Worm (Caenorhabditis elegans): Measurements from ENCODE around the gene aat-6.
"Not testable (repeated sequence)": the region's sequence is repeated elsewhere in the genome, so short reads cannot be mapped to it uniquely, and the experiment has no call there.

Gene aat-6

DNA sequence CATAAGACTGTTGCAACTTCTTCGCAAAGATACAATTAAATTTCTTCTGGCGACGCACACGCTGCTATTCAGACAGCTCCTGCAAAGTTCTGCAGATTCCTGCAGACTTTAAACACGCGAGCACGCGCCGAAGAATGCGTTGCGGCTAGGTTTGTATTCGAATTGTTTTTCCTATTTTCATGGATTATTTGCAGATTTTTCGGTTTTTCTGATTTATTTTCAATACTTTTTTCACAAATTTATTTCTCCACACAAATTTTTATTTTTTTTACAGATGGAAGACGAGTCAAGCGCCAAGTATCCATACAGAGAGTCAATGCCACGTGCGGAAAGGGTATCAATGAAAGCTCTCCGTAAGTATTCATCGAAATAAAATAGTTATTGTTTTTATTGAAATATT, 5.2 kb upstream of the aat-6 start, which contains the start of gene T11F9.7:
Gene T11F9.7, plus strand, starts transcription at position 301 of the 400 bp plus-strand sequence.
- TF ChIP-seq rec-8 (tag; optimal IDR thresholded peaks at IDR 0.05); tbx-9 (tag; optimal IDR thresholded peaks at IDR 0.05; ENCODE audit: borderline replicate concordance); C17E4.6 (GFP tag; IDR thresholded peaks at IDR 0.05): not testable (repeated sequence)

ce11 chrV:11474399-11474798, 3.9 kb upstream of the aat-6 start, which contains the start of gene nas-22:
Gene nas-22 (plus strand): TSS chrV:11474699.
- no peak for TF ChIP-seq Y53G8AR.9 (GFP tag; conservative IDR thresholded peaks at IDR 0.05)
- TF ChIP-seq mel-28 (tag; optimal IDR thresholded peaks at IDR 0.05; ENCODE audit: borderline replicate concordance): no peak
- TF ChIP-seq sptf-2 (GFP tag; optimal IDR thresholded peaks at IDR 0.05): no peak
- no peak for TF ChIP-seq F52B5.7 (tag; optimal IDR thresholded peaks at IDR 0.05)
- no peak for TF ChIP-seq bed-1 (GFP tag; IDR thresholded peaks at IDR 0.05)
- TF ChIP-seq hlh-26 (GFP tag; conservative IDR thresholded peaks at IDR 0.05): no peak
- TF ChIP-seq snpc-4 (GFP tag; optimal IDR thresholded peaks at IDR 0.05): no peak
- TF ChIP-seq snpc-4 (tag; optimal IDR thresholded peaks at IDR 0.05): no peak

ce11 chrV:11472209-11472608, 1.7 kb upstream of the aat-6 start, which contains the start of the genes nas-20 and nas-21:
Gene nas-20 (minus strand): TSS chrV:11472309.
Gene nas-21 (plus strand): TSS chrV:11472564.
- TF ChIP-seq tbp1 (GFP tag; optimal IDR thresholded peaks at IDR 0.05): no peak
- TF ChIP-seq B0336.3 (GFP tag; IDR thresholded peaks at IDR 0.05): no peak
- TF ChIP-seq athp-1 (tag; optimal IDR thresholded peaks at IDR 0.05): no peak
- TF ChIP-seq atf-7 (tag; optimal IDR thresholded peaks at IDR 0.05): no peak
- no peak for TF ChIP-seq F57A8.1 (GFP tag; optimal IDR thresholded peaks at IDR 0.05)

DNA sequence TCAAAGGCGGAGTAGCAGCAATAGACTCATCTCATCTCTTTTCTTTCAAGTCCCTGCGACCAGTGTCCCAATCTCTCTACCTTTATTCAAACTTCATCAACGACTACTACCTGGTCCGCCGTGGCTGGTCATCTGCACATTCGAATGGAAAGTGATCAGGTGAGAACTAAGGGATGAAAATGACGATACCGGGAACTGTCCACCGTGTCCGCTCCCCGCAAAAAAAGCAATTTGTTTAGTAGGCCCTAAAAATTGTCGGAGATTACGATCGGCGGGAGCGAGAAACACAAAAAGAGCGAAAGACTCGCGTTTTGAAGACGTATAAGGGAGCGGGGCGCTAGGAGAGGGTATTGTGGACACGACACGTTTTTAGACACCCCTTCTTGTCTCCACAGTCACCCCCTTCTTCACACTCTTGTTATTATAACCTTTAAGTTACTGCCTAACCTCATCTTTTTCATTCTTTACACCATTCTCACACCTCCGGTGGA, 7.5 kb downstream of the aat-6 start, which contains the start of gene zipt-16:
Gene zipt-16, plus strand, starts transcription at position 51 of the 491 bp plus-strand sequence.
- TF ChIP-seq attf-5 (GFP tag; optimal IDR thresholded peaks at IDR 0.05) (no peak), aptf-3 (GFP tag; IDR thresholded peaks at IDR 0.05) (no peak), Y95B8A.8 (GFP tag; IDR thresholded peaks at IDR 0.05) (no peak), bed-2 (GFP tag; IDR thresholded peaks at IDR 0.05) (no peak), B0019.2 (GFP tag; conservative IDR thresholded peaks at IDR 0.05) (no peak), ama-1 (optimal IDR thresholded peaks at IDR 0.05) (no peak), ama-1 (GFP tag; optimal IDR thresholded peaks at IDR 0.05) (no peak), D2030.7 (GFP tag; IDR thresholded peaks at IDR 0.05) (no peak), mcd-1 (GFP tag; IDR thresholded peaks at IDR 0.05) (no peak), F55B11.4 (tag; optimal IDR thresholded peaks at IDR 0.05; ENCODE audit: borderline replicate concordance, insufficient read depth) (no peak), nhr-90 (tag; optimal IDR thresholded peaks at IDR 0.05) (no peak), dpff-1 (tag; optimal IDR thresholded peaks at IDR 0.05) (no peak), unc-130 (GFP tag; optimal IDR thresholded peaks at IDR 0.05) (no peak), ceh-79 (tag; optimal IDR thresholded peaks at IDR 0.05) (no peak), ZK185.1 (tag; optimal IDR thresholded peaks at IDR 0.05; ENCODE audit: poor library complexity, severe bottlenecking) (no peak), rec-8 (tag; optimal IDR thresholded peaks at IDR 0.05) (no peak), ztf-22 (GFP tag; optimal IDR thresholded peaks at IDR 0.05) (no peak), lsl-1 (GFP tag; optimal IDR thresholded peaks at IDR 0.05) (no peak), ceh-100 (GFP tag; IDR thresholded peaks at IDR 0.05) (no peak), let-607 (tag; optimal IDR thresholded peaks at IDR 0.05) (no peak), Y79H2A.3 (GFP tag; conservative IDR thresholded peaks at IDR 0.05) (no peak)

Measured in whole organism, young adult.